Fruit fly (Drosophila melanogaster): Measurements from ENCODE around the gene spri.

The spri gene

DNA sequence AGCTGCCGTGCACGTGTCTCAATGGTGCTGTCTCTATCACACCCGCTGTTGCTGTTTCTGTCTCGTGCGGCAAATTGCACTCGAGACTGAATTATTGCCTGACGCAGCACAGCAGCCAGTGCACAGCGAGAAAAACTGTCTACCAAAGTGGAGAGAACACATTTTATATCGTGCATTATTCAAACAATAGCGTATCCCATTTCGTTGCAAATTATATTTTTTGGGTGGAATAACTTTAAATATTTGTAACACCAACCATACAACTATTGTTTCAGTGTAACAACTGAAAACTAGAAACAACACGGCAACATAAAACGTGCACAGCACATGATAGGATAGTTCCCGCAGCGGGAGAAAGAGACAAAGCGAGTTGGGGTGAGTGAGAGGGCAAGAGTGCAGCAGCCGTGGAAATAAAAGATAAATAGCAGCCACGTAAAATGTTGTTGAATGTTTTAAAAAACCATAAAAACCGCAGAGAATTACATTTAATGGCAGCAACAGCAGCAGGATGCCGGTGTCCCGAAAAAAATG is 69.8 kb downstream of the spri start (continued):
- no peak for TF ChIP-seq CG10321 (GFP tag; IDR thresholded peaks at IDR 0.05)
- TF ChIP-seq pita (GFP tag; optimal IDR thresholded peaks at IDR 0.05) = no peak
- TF ChIP-seq nmo (GFP tag; optimal IDR thresholded peaks at IDR 0.05) = peak; percentile 71
- no peak for TF ChIP-seq CG7928 (GFP tag; optimal IDR thresholded peaks at IDR 0.05)
- peak; percentile 30 for TF ChIP-seq Xbp1 (GFP tag; optimal IDR thresholded peaks at IDR 0.05)
- no peak for TF ChIP-seq PHDP (tag; optimal IDR thresholded peaks at IDR 0.05)
- no peak for TF ChIP-seq gfzf (GFP tag; optimal IDR thresholded peaks at IDR 0.05)
- TF ChIP-seq CG18476 (GFP tag; optimal IDR thresholded peaks at IDR 0.05) = peak; percentile 10
- TF ChIP-seq CG34376 (GFP tag; optimal IDR thresholded peaks at IDR 0.05) = no peak
- TF ChIP-seq ems (GFP tag; optimal IDR thresholded peaks at IDR 0.05) = peak; percentile 39
- no peak for TF ChIP-seq CG18011 (GFP tag; optimal IDR thresholded peaks at IDR 0.05)
- no peak for TF ChIP-seq grn (GFP tag; optimal IDR thresholded peaks at IDR 0.05)
- TF ChIP-seq fd96Cb (tag; optimal IDR thresholded peaks at IDR 0.05) = peak; percentile 63
- no peak for TF ChIP-seq br (optimal IDR thresholded peaks at IDR 0.05)
- no peak for TF ChIP-seq CG2129 (GFP tag; IDR thresholded peaks at IDR 0.05; ENCODE audit: partially characterized antibody)
- TF ChIP-seq ssp (GFP tag; IDR thresholded peaks at IDR 0.05) = peak; percentile 28; the same call in 1 of the 2 replicates
- TF ChIP-seq CG16815 (GFP tag; optimal IDR thresholded peaks at IDR 0.05) = peak; percentile 46
- TF ChIP-seq CG12659 (GFP tag; optimal IDR thresholded peaks at IDR 0.05) = no peak
- no peak for TF ChIP-seq CG9932 (GFP tag; IDR thresholded peaks at IDR 0.05)
- TF ChIP-seq CG17568 (GFP tag; optimal IDR thresholded peaks at IDR 0.05) = no peak
- peak; percentile 4 for TF ChIP-seq ATbp (GFP tag; optimal IDR thresholded peaks at IDR 0.05)
- peak; percentile 37 for TF ChIP-seq tin (GFP tag; optimal IDR thresholded peaks at IDR 0.05)
- no peak for TF ChIP-seq pan (optimal IDR thresholded peaks at IDR 0.05)
- TF ChIP-seq pan (GFP tag; optimal IDR thresholded peaks at IDR 0.05 in 1 of 2, IDR thresholded peaks at IDR 0.05 in 1 of 2) = peak in 1 of 2 experiments; percentile 66
- TF ChIP-seq nerfin-1 (tag; optimal IDR thresholded peaks at IDR 0.05) = peak; percentile 40
- TF ChIP-seq Neu2 (GFP tag; optimal IDR thresholded peaks at IDR 0.05; ENCODE audit: borderline replicate concordance) = peak; percentile 82
- TF ChIP-seq slou (GFP tag; optimal IDR thresholded peaks at IDR 0.05) = no peak
- peak; percentile 61 for TF ChIP-seq CG10267 (tag; optimal IDR thresholded peaks at IDR 0.05)
- TF ChIP-seq CG17361 (GFP tag; IDR thresholded peaks at IDR 0.05) = peak; percentile 71
- no peak for TF ChIP-seq sug (tag; optimal IDR thresholded peaks at IDR 0.05)
- TF ChIP-seq ab (GFP tag; optimal IDR thresholded peaks at IDR 0.05) = no peak
- no peak for TF ChIP-seq her (GFP tag; optimal IDR thresholded peaks at IDR 0.05)
- TF ChIP-seq CG17328 (GFP tag; IDR thresholded peaks at IDR 0.05) = peak; percentile 73
- peak; percentile 34; the same call in 1 of the 3 replicates for TF ChIP-seq H15 (GFP tag; IDR thresholded peaks at IDR 0.05)
- TF ChIP-seq CG1024 (GFP tag; IDR thresholded peaks at IDR 0.05) = peak; percentile 58
- TF ChIP-seq CG1602 (GFP tag; optimal IDR thresholded peaks at IDR 0.05) = peak; percentile 40
- no peak for TF ChIP-seq CG12219 (GFP tag; optimal IDR thresholded peaks at IDR 0.05)
- TF ChIP-seq Dip3 (GFP tag; optimal IDR thresholded peaks at IDR 0.05) = no peak
- no peak for TF ChIP-seq CG9876 (GFP tag; optimal IDR thresholded peaks at IDR 0.05)
- TF ChIP-seq CG11723 (GFP tag; optimal IDR thresholded peaks at IDR 0.05) = no peak
- peak; percentile 24 for TF ChIP-seq btn (GFP tag; optimal IDR thresholded peaks at IDR 0.05)
- TF ChIP-seq CG11696 (GFP tag; IDR thresholded peaks at IDR 0.05) = no peak
- TF ChIP-seq CG8478 (optimal IDR thresholded peaks at IDR 0.05) = no peak
- TF ChIP-seq CG15269 (tag; optimal IDR thresholded peaks at IDR 0.05) = no peak
- TF ChIP-seq CG11247 (GFP tag; IDR thresholded peaks at IDR 0.05) = no peak
- TF ChIP-seq CG11085 (GFP tag; IDR thresholded peaks at IDR 0.05) = no peak
- peak; percentile 51 for TF ChIP-seq CG2202 (tag; optimal IDR thresholded peaks at IDR 0.05)
- peak; percentile 31 for TF ChIP-seq CG13424 (tag; optimal IDR thresholded peaks at IDR 0.05)
- TF ChIP-seq Camta (GFP tag; optimal IDR thresholded peaks at IDR 0.05) = peak; percentile 49
- no peak for TF ChIP-seq CG7372 (GFP tag; IDR thresholded peaks at IDR 0.05)
- no peak; the same call in 2 of the 3 replicates for TF ChIP-seq CG2199 (GFP tag; IDR thresholded peaks at IDR 0.05)
- peak; percentile 75 for TF ChIP-seq ci (GFP tag; IDR thresholded peaks at IDR 0.05)

All from whole organism, embryonic.